Fruit fly (Drosophila melanogaster) whole organism, prepupa: ENCODE measurements around the gene CG10089.

Source experiments
- CG15336 ChIP-seq: fragments of 200-800 bp; sonication (Bioruptor generic); IDR thresholded peaks from 2 replicates; pipeline ENCODE4 v1.3.6; 2022; ENCODE audit warnings: missing biosample characterization, missing genetic modification characterization
- CG3032 ChIP-seq: fragments of 200-800 bp; optimal IDR thresholded peaks from 2 replicates; lab custom pipeline; 2019; ENCODE audit warnings: missing biosample characterization, mild to moderate bottlenecking, missing genetic modification characterization, moderate library complexity
- CG6854 ChIP-seq: fragments of 200-800 bp; sonication (Bioruptor generic); optimal IDR thresholded peaks from 2 replicates; lab custom pipeline; 2017; ENCODE audit warnings: missing biosample characterization, mild to moderate bottlenecking, missing genetic modification characterization
- CG7368 ChIP-seq: fragments of 200-800 bp; sonication (Bioruptor generic); optimal IDR thresholded peaks from 3 replicates; lab custom pipeline; 2016; ENCODE audit warnings: missing biosample characterization, missing genetic modification characterization
- Ets96B ChIP-seq: fragments of 200-800 bp; optimal IDR thresholded peaks from 2 replicates; lab custom pipeline; 2019; ENCODE audit warnings: missing biosample characterization, mild to moderate bottlenecking, missing genetic modification characterization, moderate library complexity
- Lpt ChIP-seq: fragments of 200-800 bp; sonication (Bioruptor generic); optimal IDR thresholded peaks from 3 replicates; lab custom pipeline; 2016; ENCODE audit warnings: missing biosample characterization, missing genetic modification characterization
- cyc ChIP-seq: fragments of 200-800 bp; sonication (Bioruptor generic); optimal IDR thresholded peaks from 3 replicates; lab custom pipeline; 2016; ENCODE audit warnings: missing biosample characterization, missing genetic modification characterization
- esn ChIP-seq: fragments of 200-800 bp; sonication (Bioruptor generic); optimal IDR thresholded peaks from 2 replicates; lab custom pipeline; 2016; ENCODE audit warnings: missing biosample characterization, mild to moderate bottlenecking, missing genetic modification characterization, moderate library complexity

DNA sequence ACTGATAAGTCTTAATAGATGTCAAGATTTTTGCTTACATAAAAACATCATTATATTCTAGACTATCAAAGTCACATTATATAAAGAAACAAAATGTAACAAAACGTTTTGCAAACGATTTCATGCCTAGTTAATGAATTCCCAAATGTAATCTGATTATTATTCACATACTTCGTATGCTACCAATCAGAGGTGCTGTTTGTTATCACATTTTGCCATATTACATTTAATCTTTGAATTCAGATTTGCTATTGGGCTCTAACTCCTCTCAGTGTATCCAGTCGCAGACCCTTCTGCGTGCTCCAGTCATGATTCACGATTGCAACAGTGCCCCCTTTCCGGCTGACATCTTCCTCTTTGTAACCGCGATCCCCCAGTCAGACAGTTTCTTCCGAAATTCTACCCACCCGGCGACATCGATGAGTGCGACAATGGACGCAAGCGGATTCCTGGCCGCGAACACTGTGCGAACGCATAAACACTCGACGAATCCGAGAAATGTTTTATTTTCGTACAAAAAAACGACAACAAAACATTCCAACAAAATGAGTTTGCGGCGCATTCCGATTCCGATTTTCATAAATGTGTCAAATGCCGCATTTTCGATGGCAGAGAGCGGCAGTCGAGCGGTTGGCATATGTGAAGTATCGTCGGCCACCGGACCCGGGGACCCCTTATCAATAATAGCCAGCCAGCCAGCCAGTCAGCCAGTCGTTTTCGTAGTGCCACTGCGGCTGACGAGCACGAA, 13.7 kb upstream of the CG10089 start:
- no peak for TF ChIP-seq CG3032 (tag; lab: Kevin White, UChicago)
- TF ChIP-seq Ets96B (tag; lab: Kevin White, UChicago): no peak
- peak; percentile 40; the same call in 1 of the 2 replicates for TF ChIP-seq CG15336
- TF ChIP-seq cyc (GFP tag; lab: Kevin White, UChicago): peak; percentile 58
- TF ChIP-seq CG7368 (GFP tag; lab: Kevin White, UChicago): peak; percentile 45
- no peak for TF ChIP-seq Lpt (GFP tag; lab: Kevin White, UChicago)
- no peak for TF ChIP-seq CG6854 (GFP tag; lab: Kevin White, UChicago)
- peak; percentile 88 for TF ChIP-seq esn (GFP tag; lab: Kevin White, UChicago)
